Worm (Caenorhabditis elegans): ENCODE measurements around the gene dhs-17.

Gene dhs-17

DNA sequence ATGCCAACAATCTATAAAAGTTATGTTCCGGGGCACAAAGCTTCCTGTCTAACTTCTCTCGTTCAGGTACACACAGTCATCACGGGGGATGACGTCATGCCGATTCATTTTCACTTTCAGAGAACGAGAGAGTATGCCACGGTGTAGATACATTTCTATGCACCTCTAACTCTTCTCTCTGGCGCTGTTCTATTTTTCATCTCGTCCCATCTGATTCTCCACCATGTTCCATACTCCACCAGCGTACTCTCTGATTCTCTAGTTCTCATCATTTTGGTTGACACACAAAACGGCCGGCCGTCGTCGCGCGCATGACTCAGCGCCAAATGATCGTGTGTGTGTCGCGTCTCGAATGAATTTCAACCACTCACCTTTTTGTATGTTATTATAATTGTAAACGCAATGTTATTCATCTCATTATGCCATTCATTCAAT lies 34.2 kb downstream of the dhs-17 start (continued):
- TF ChIP-seq daf-8 (GFP tag; IDR thresholded peaks at IDR 0.05), result no peak
- peak; percentile 91 for TF ChIP-seq nhr-42 (GFP tag; IDR thresholded peaks at IDR 0.05)
- peak; percentile 86 for TF ChIP-seq nhr-77 (tag; optimal IDR thresholded peaks at IDR 0.05)
- TF ChIP-seq lin-29 (GFP tag; IDR thresholded peaks at IDR 0.05), result no peak
- TF ChIP-seq nhr-28 (tag; optimal IDR thresholded peaks at IDR 0.05), result peak; percentile 98
- TF ChIP-seq ZK546.5 (tag; optimal IDR thresholded peaks at IDR 0.05), result no peak
- TF ChIP-seq madf-9 (GFP tag; conservative IDR thresholded peaks at IDR 0.05), result peak; percentile 57
- peak; percentile 79 for TF ChIP-seq egl-27 (tag; optimal IDR thresholded peaks at IDR 0.05)
- TF ChIP-seq D1046.2 (GFP tag; IDR thresholded peaks at IDR 0.05), result 0 out of 2 replicates have a peak, but pooled peaks have one; percentile 18
- TF ChIP-seq lin-13 (GFP tag; optimal IDR thresholded peaks at IDR 0.05), result peak; percentile 81
- no peak for TF ChIP-seq ceh-32 (tag; optimal IDR thresholded peaks at IDR 0.05; ENCODE audit: poor library complexity)
- peak; percentile 30 for TF ChIP-seq zip-2 (tag; optimal IDR thresholded peaks at IDR 0.05)
- peak; percentile 13 to 85 for TF ChIP-seq hif-1 (tag; optimal IDR thresholded peaks at IDR 0.05)
- no peak for TF ChIP-seq cey-2 (tag; optimal IDR thresholded peaks at IDR 0.05; ENCODE audit: borderline replicate concordance, insufficient read depth)
- no peak for TF ChIP-seq fos-1 (tag; optimal IDR thresholded peaks at IDR 0.05)
- no peak for TF ChIP-seq Y48G9A.11 (GFP tag; IDR thresholded peaks at IDR 0.05)
- TF ChIP-seq lin-39 (tag; optimal IDR thresholded peaks at IDR 0.05), result no peak
- TF ChIP-seq nhr-102 (tag; optimal IDR thresholded peaks at IDR 0.05), result peak; percentile 96

DNA sequence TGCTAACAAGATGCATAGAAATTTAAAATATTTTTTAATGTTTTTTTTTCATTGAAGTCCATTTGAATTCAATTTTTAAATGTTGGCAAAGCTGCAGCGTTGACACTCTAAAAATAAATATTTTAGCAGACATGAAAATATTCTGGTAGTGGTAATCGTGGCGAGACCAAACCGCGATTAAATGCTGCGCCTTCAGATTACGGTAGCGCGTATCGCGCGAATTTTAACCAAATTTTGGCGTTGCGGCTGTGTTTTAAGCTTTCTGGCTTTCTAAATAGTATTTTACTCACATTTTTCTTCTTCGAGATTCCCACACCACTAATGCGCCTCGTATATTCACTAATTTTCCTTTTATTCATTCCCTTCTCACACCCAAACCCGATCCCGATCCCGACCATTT lies 38.5 kb downstream of the dhs-17 start, which contains the start of gene cpg-4:
Gene cpg-4 (plus strand): TSS at position 303 of the 400 bp plus-strand sequence.
- no peak for TF ChIP-seq zfp-3 (GFP tag; conservative IDR thresholded peaks at IDR 0.05)
- TF ChIP-seq lin-38 (GFP tag; IDR thresholded peaks at IDR 0.05), result peak; percentile 44; the same call in 1 of the 2 replicates
- no peak for TF ChIP-seq lin-39 (tag; optimal IDR thresholded peaks at IDR 0.05)
- no peak for TF ChIP-seq gei-8 (GFP tag; optimal IDR thresholded peaks at IDR 0.05)
- TF ChIP-seq F49E8.2 (tag; optimal IDR thresholded peaks at IDR 0.05; ENCODE audit: borderline replicate concordance), result peak; percentile 32
- TF ChIP-seq snpc-1.2 (GFP tag; IDR thresholded peaks at IDR 0.05), result 0 out of 2 replicates have a peak, but pooled peaks have one; percentile 27
- peak; percentile 18 for TF ChIP-seq unc-130 (GFP tag; optimal IDR thresholded peaks at IDR 0.05)
- TF ChIP-seq ztf-11 (tag; optimal IDR thresholded peaks at IDR 0.05), result no peak
- TF ChIP-seq Y48G9A.11 (GFP tag; IDR thresholded peaks at IDR 0.05), result peak; percentile 63; the same call in 1 of the 2 replicates

DNA sequence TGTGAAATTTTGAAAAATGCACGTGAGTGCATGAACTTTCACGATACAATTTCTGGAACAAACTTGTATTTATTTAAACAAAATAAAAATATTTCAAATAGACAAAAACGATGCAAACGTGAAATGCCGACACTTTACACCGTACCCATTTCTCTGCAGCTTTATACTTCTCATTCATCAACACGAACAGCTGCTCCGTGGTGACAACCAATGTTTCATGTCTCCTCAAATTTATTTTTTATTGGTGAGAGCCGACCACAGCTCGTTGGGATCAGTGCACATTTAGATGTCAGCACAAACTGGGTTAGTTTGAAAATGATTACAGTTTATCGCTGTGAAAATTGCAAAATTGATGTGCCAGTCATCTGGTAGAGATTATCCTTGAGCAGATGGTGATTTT lies 39.0 kb downstream of the dhs-17 start:
- TF ChIP-seq nhr-25 (tag; optimal IDR thresholded peaks at IDR 0.05; ENCODE audit: borderline replicate concordance, insufficient read depth) (no peak), aha-1 (tag) (peak; percentile 17), daf-12 (tag; optimal IDR thresholded peaks at IDR 0.05) (no peak), daf-16 (GFP tag; optimal IDR thresholded peaks at IDR 0.05) (peak in 1 of 2 experiments; percentile 30), daf-16 (tag; optimal IDR thresholded peaks at IDR 0.05) (no peak), madf-5 (GFP tag; IDR thresholded peaks at IDR 0.05) (no peak), nhr-48 (tag; optimal IDR thresholded peaks at IDR 0.05) (no peak)

DNA sequence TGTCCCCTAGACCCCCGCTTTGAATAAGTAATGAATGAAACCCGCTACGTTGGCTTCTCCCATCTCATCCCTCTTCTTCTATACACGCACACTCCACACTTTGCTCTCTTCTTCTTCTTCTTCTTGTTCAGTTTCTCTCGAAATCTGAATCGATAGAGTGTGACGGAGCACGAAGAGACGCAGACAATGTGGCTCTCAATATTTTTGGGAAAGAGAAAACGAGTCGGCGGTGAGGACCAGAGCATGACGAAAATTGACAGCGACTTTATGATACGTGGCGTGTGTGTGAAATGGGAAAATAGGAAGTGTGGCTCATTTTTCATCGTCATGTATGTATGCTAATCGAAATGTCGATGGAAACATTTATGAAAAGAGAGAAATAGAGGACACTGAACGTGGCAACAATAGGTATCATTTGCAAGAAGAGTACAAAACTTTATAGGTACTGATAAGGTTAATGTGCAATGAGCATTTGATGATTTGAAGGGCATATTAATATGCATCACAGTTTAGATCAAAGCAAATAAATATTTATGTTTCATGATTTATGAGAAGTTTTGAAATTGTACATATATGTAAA lies 43.0 kb downstream of the dhs-17 start:
- TF ChIP-seq mxl-3 (GFP tag; optimal IDR thresholded peaks at IDR 0.05) (peak; percentile 34), mep-1 (tag; optimal IDR thresholded peaks at IDR 0.05) (peak; percentile 67), lsy-2 (tag; optimal IDR thresholded peaks at IDR 0.05) (peak in 1 of 2 experiments; percentile 53), T20F7.1 (GFP tag; optimal IDR thresholded peaks at IDR 0.05) (peak; percentile 30), ztf-11 (tag; optimal IDR thresholded peaks at IDR 0.05) (no peak), dve-1 (tag; optimal IDR thresholded peaks at IDR 0.05; ENCODE audit: insufficient read depth) (peak; percentile 24), dmd-9 (GFP tag; IDR thresholded peaks at IDR 0.05) (no peak), sdz-12 (GFP tag; optimal IDR thresholded peaks at IDR 0.05) (no peak), daf-12 (tag; optimal IDR thresholded peaks at IDR 0.05) (no peak), hmg-1.1 (GFP tag; IDR thresholded peaks at IDR 0.05) (peak; percentile 69), unc-62 (GFP tag; optimal IDR thresholded peaks at IDR 0.05 in 1 of 2) (peak in 1 of 2 experiments; percentile 97), unc-62 (tag; optimal IDR thresholded peaks at IDR 0.05) (no peak), dmd-6 (GFP tag; IDR thresholded peaks at IDR 0.05) (peak; percentile 65), mdl-1 (tag; optimal IDR thresholded peaks at IDR 0.05) (peak in 1 of 2 experiments; percentile 43), mes-2 (tag; optimal IDR thresholded peaks at IDR 0.05; ENCODE audit: poor library complexity, severe bottlenecking) (no peak), Y48G9A.11 (GFP tag; IDR thresholded peaks at IDR 0.05) (no peak)

All from whole organism, L4 larva.